Worm (Caenorhabditis elegans) whole organism, mixed stage, embryonic: ENCODE data around the gene F54D12.7.
A peak's percentile ranks its signal among the peaks of the same experiment; 100 is the strongest.

Experiments
- M03D4.4 ChIP-seq: sonication (generic microtip); optimal IDR thresholded peaks from 2 replicates; lab custom pipeline; 2017; ENCODE audit warnings: mild to moderate bottlenecking, missing genetic modification characterization, missing compliant biosample characterization
- bed-3 ChIP-seq: fragments of 200-800 bp; sonication (Bioruptor generic); optimal IDR thresholded peaks from 3 replicates; lab custom pipeline; 2018; ENCODE audit warnings: mild to moderate bottlenecking, missing genetic modification characterization, moderate library complexity, missing compliant biosample characterization
- blmp-1 ChIP-seq: fragments of 150-350 bp; optimal IDR thresholded peaks from 2 replicates; lab custom pipeline; 2014; ENCODE audit warnings: missing biosample characterization, missing genetic modification characterization
- ceh-39 ChIP-seq: fragments of 150-350 bp; optimal IDR thresholded peaks from 2 replicates; lab custom pipeline; 2014; ENCODE audit warnings: missing biosample characterization, missing genetic modification characterization
- ceh-43 ChIP-seq: fragments of 200-800 bp; sonication (Bioruptor generic); optimal IDR thresholded peaks from 2 replicates; lab custom pipeline; 2018; ENCODE audit warnings: mild to moderate bottlenecking, missing genetic modification characterization, moderate library complexity, missing compliant biosample characterization
- ces-1 ChIP-seq: fragments of 150-350 bp; optimal IDR thresholded peaks from 2 replicates; lab custom pipeline; 2014; ENCODE audit warnings: missing biosample characterization, missing genetic modification reagents, missing genetic modification characterization
- cnd-1 ChIP-seq: fragments of 200-800 bp; sonication (Bioruptor generic); optimal IDR thresholded peaks from 2 replicates; lab custom pipeline; 2018; ENCODE audit warnings: mild to moderate bottlenecking, missing genetic modification characterization, missing compliant biosample characterization
- drap-1 ChIP-seq: fragments of 200-800 bp; sonication (Bioruptor generic); optimal IDR thresholded peaks from 3 replicates; lab custom pipeline; 2018; ENCODE audit warnings: mild to moderate bottlenecking, missing genetic modification characterization, missing compliant biosample characterization
- elt-3 ChIP-seq: fragments of 150-350 bp; optimal IDR thresholded peaks from 2 replicates; lab custom pipeline; 2014; ENCODE audit warnings: missing biosample characterization, missing genetic modification characterization
- flh-1 ChIP-seq: fragments of 200-800 bp; sonication (Bioruptor generic); optimal IDR thresholded peaks from 2 replicates; lab custom pipeline; 2018; ENCODE audit warnings: mild to moderate bottlenecking, missing genetic modification characterization, moderate library complexity, missing compliant biosample characterization
- ham-2 ChIP-seq: fragments of 200-800 bp; sonication (Bioruptor generic); optimal IDR thresholded peaks from 2 replicates; lab custom pipeline; 2018; ENCODE audit warnings: mild to moderate bottlenecking, missing genetic modification characterization, missing compliant biosample characterization
- hlh-1 ChIP-seq: fragments of 150-350 bp; optimal IDR thresholded peaks from 2 replicates; lab custom pipeline; 2014; ENCODE audit warnings: missing biosample characterization, missing genetic modification reagents, missing genetic modification characterization
- lin-13 ChIP-seq: fragments of 150-350 bp; optimal IDR thresholded peaks from 2 replicates; lab custom pipeline; 2014; ENCODE audit warnings: missing biosample characterization, missing genetic modification characterization
- lin-32 ChIP-seq: fragments of 200-800 bp; sonication (Bioruptor generic); optimal IDR thresholded peaks from 2 replicates; lab custom pipeline; 2018; ENCODE audit warnings: mild to moderate bottlenecking, missing genetic modification characterization, missing compliant biosample characterization
- lsy-2 ChIP-seq: fragments of 150-350 bp; optimal IDR thresholded peaks from 2 replicates; lab custom pipeline; 2014; ENCODE audit warnings: missing biosample characterization, missing genetic modification characterization
- mab-5 ChIP-seq: fragments of 150-350 bp; optimal IDR thresholded peaks from 2 replicates; lab custom pipeline; 2014; ENCODE audit warnings: missing biosample characterization, missing genetic modification characterization
- mep-1 ChIP-seq: fragments of 150-350 bp; optimal IDR thresholded peaks from 2 replicates; lab custom pipeline; 2017; ENCODE audit warnings: missing biosample characterization, missing genetic modification reagents, missing genetic modification characterization, inconsistent platforms
- nhr-12 ChIP-seq: fragments of 150-350 bp; optimal IDR thresholded peaks from 2 replicates; lab custom pipeline; 2014; ENCODE audit warnings: missing biosample characterization, missing genetic modification characterization
- nhr-2 ChIP-seq: fragments of 150-350 bp; optimal IDR thresholded peaks from 2 replicates; lab custom pipeline; 2014; ENCODE audit warnings: missing biosample characterization, missing genetic modification characterization
- nhr-237 ChIP-seq: fragments of 150-350 bp; optimal IDR thresholded peaks from 2 replicates; lab custom pipeline; 2014; ENCODE audit warnings: missing biosample characterization, missing genetic modification characterization
- nhr-76 ChIP-seq: sonication (generic microtip); optimal IDR thresholded peaks from 2 replicates; lab custom pipeline; 2017; ENCODE audit warnings: missing biosample characterization, missing genetic modification characterization
- pha-4 ChIP-seq: fragments of 150-350 bp; optimal IDR thresholded peaks from 2 replicates; lab custom pipeline; 2018; ENCODE audit warnings: missing biosample characterization, missing genetic modification reagents, missing genetic modification characterization
- sem-2 ChIP-seq: fragments of 200-800 bp; sonication (Bioruptor generic); optimal IDR thresholded peaks from 2 replicates; lab custom pipeline; 2018; ENCODE audit warnings: mild to moderate bottlenecking, missing genetic modification characterization, missing compliant biosample characterization
- snpc-4 ChIP-seq: fragments of 150-350 bp; optimal IDR thresholded peaks from 2 replicates; lab custom pipeline; 2014; ENCODE audit warnings: missing biosample characterization, missing genetic modification characterization
- sptf-1 ChIP-seq: sonication (generic microtip); optimal IDR thresholded peaks from 2 replicates; lab custom pipeline; 2017; ENCODE audit warnings: mild to moderate bottlenecking, missing genetic modification characterization, moderate library complexity, missing compliant biosample characterization
- tbx-8 ChIP-seq: fragments of 200-800 bp; sonication (Bioruptor generic); optimal IDR thresholded peaks from 2 replicates; lab custom pipeline; 2018; ENCODE audit warnings: mild to moderate bottlenecking, missing genetic modification characterization, moderate library complexity, missing compliant biosample characterization
- unc-120 ChIP-seq: sonication (generic microtip); optimal IDR thresholded peaks from 2 replicates; lab custom pipeline; 2017; ENCODE audit warnings: missing genetic modification characterization, missing compliant biosample characterization; ENCODE audit not compliant: poor library complexity, severe bottlenecking
- unc-39 ChIP-seq: fragments of 150-350 bp; optimal IDR thresholded peaks from 2 replicates; lab custom pipeline; 2014; ENCODE audit warnings: missing biosample characterization, missing genetic modification characterization
- zip-8 ChIP-seq: fragments of 150-350 bp; optimal IDR thresholded peaks from 2 replicates; lab custom pipeline; 2014; ENCODE audit warnings: missing biosample characterization, missing genetic modification characterization
- ztf-11 ChIP-seq: fragments of 150-350 bp; optimal IDR thresholded peaks from 2 replicates; lab custom pipeline; 2014; ENCODE audit warnings: missing biosample characterization, missing genetic modification characterization

The F54D12.7 gene

ce11 chrII:1411372-1411771 is 26.2 kb upstream of the F54D12.7 start, which contains the start of gene Y51H7C.9:
TSS of gene Y51H7C.9 (minus strand) at chrII:1411472.
- no peak for TF ChIP-seq drap-1 (GFP tag; lab: Kevin White, UChicago)
- TF ChIP-seq nhr-76 (tag; lab: Kevin White, UChicago), result no peak

- TF ChIP-seq drap-1 (GFP tag; lab: Kevin White, UChicago), result no peak
- TF ChIP-seq cnd-1 (tag; lab: Kevin White, UChicago), result no peak
- TF ChIP-seq ces-1 (GFP tag; lab: Kevin White, UChicago), result no peak
- no peak for TF ChIP-seq ceh-39 (tag; lab: Kevin White, UChicago)
- no peak for TF ChIP-seq mab-5 (tag; lab: Kevin White, UChicago)
- no peak for TF ChIP-seq tbx-8 (GFP tag; lab: Kevin White, UChicago)
- no peak for TF ChIP-seq unc-120 (tag; lab: Kevin White, UChicago)
- no peak for TF ChIP-seq ztf-11 (tag; lab: Kevin White, UChicago)
- TF ChIP-seq ceh-43 (GFP tag; lab: Kevin White, UChicago), result no peak
- TF ChIP-seq hlh-1 (tag; lab: Kevin White, UChicago), result no peak
- no peak for TF ChIP-seq zip-8 (tag; lab: Kevin White, UChicago)
- no peak for TF ChIP-seq nhr-237 (tag; lab: Kevin White, UChicago)
- no peak for TF ChIP-seq sem-2 (GFP tag; lab: Kevin White, UChicago)
Measured at ce11 chrII:1403056-1403455, 17.9 kb upstream of the F54D12.7 start, which contains the start of the genes Y51H7C.41 and cogc-4. TSS of gene Y51H7C.41 (plus strand) at chrII:1403321. TSS of gene cogc-4 (plus strand) at chrII:1403441.

- peak; percentile 44 for TF ChIP-seq lin-13 (tag; lab: Kevin White, UChicago)
- TF ChIP-seq bed-3 (GFP tag; lab: Kevin White, UChicago), result no peak
- no peak for TF ChIP-seq nhr-12 (tag; lab: Kevin White, UChicago)
- no peak for TF ChIP-seq mab-5 (tag; lab: Kevin White, UChicago)
- no peak for TF ChIP-seq elt-3 (tag; lab: Kevin White, UChicago)
- no peak for TF ChIP-seq snpc-4
- TF ChIP-seq sptf-1 (tag; lab: Kevin White, UChicago), result no peak
- TF ChIP-seq blmp-1 (tag; lab: Kevin White, UChicago), result no peak
- peak; percentile 50 for TF ChIP-seq mep-1 (tag; lab: Kevin White, UChicago)
- no peak for TF ChIP-seq nhr-2
Measured at ce11 chrII:1402167-1402619, 17.0 kb upstream of the F54D12.7 start, which contains the start of gene Y51H7C.7. TSS of gene Y51H7C.7 (plus strand) at chrII:1402569.

- no peak for TF ChIP-seq lsy-2 (tag; lab: Kevin White, UChicago)
- TF ChIP-seq tbx-8 (GFP tag; lab: Kevin White, UChicago), result no peak
- no peak for TF ChIP-seq ham-2 (GFP tag; lab: Kevin White, UChicago)
- TF ChIP-seq flh-1, result no peak
- no peak for TF ChIP-seq pha-4
- no peak for TF ChIP-seq lin-32 (GFP tag; lab: Kevin White, UChicago)
- no peak for TF ChIP-seq sem-2 (GFP tag; lab: Kevin White, UChicago)
- TF ChIP-seq M03D4.4 (tag; lab: Kevin White, UChicago), result no peak
- TF ChIP-seq unc-120 (tag; lab: Kevin White, UChicago), result no peak
- no peak for TF ChIP-seq elt-3 (tag; lab: Kevin White, UChicago)
- no peak for TF ChIP-seq snpc-4
- TF ChIP-seq blmp-1 (tag; lab: Kevin White, UChicago), result no peak
- TF ChIP-seq nhr-76 (tag; lab: Kevin White, UChicago), result no peak
- TF ChIP-seq mep-1 (tag; lab: Kevin White, UChicago), result no peak
- TF ChIP-seq ces-1 (GFP tag; lab: Kevin White, UChicago), result no peak
- no peak for TF ChIP-seq ztf-11 (tag; lab: Kevin White, UChicago)
- TF ChIP-seq ceh-39 (tag; lab: Kevin White, UChicago), result no peak
- no peak for TF ChIP-seq hlh-1 (tag; lab: Kevin White, UChicago)
- TF ChIP-seq unc-39, result no peak
- TF ChIP-seq lin-13 (tag; lab: Kevin White, UChicago), result no peak
Measured at ce11 chrII:1401474-1401873, 16.3 kb upstream of the F54D12.7 start, which contains the start of gene Y51H7C.8. TSS of gene Y51H7C.8 (plus strand) at chrII:1401774.

- TF ChIP-seq sem-2 (GFP tag; lab: Kevin White, UChicago), result no peak
- no peak for TF ChIP-seq sptf-1 (tag; lab: Kevin White, UChicago)
Measured at ce11 chrII:1400105-1400504, 14.9 kb upstream of the F54D12.7 start, which contains the start of gene F54D12.1. TSS of gene F54D12.1 (plus strand) at chrII:1400405.
